Worm (Caenorhabditis elegans): ENCODE results near the gene upb-1.
A peak's percentile ranks its signal among the peaks of the same experiment; 100 is the strongest.

The upb-1 gene

DNA sequence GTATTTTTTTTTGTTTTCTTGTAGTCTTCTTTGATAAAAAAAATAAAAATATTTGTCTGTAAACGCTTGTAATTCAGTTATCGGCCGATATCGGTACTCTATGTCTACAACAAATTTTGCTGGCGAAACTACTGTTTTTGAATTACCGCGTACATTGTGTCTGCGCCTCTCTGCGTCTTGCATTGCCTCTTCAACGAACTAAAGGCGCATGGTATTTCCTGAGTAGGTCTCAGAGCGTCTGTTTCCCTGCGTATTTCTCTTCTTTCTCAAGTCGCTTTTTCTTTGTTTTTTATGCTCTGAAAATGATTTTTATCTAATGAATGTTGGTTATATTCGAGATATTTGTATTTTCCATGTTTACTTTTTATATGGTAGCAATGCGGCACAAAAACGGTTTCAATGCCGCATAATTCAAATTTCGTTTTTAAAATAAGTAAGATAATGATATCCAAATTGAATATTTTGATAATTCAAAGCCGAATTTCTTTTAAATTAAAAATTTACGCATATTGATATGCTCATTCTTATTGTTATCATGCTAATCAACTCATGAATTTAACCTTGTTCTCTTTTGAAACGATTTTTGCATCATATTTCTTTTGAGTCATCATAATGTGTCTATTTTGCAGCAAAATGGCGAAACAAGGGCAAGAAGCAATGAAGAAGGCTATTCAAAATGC lies 39.0 kb downstream of the upb-1 start, which contains the start of gene phb-2:
Gene phb-2 (plus strand): TSS at position 630 of the 680 bp plus-strand sequence.
- TF ChIP-seq nhr-28 (tag; optimal IDR thresholded peaks at IDR 0.05) (no peak), rnt-1 (tag; optimal IDR thresholded peaks at IDR 0.05) (peak; percentile 84), unc-86 (tag; optimal IDR thresholded peaks at IDR 0.05) (peak; percentile 63), C16A3.4 (tag; optimal IDR thresholded peaks at IDR 0.05) (peak; percentile 79), efl-1 (optimal IDR thresholded peaks at IDR 0.05) (peak; percentile 92 to 99), efl-1 (GFP tag; optimal IDR thresholded peaks at IDR 0.05 in 1 of 2) (peak; percentile 98 to 100), swsn-7 (tag; optimal IDR thresholded peaks at IDR 0.05) (peak; percentile 70), nhr-47 (tag; optimal IDR thresholded peaks at IDR 0.05) (peak; percentile 82), nhr-11 (tag; optimal IDR thresholded peaks at IDR 0.05) (peak; percentile 46), lin-13 (GFP tag; optimal IDR thresholded peaks at IDR 0.05) (peak; percentile 70), mef-2 (tag; optimal IDR thresholded peaks at IDR 0.05) (no peak), unc-30 (tag; optimal IDR thresholded peaks at IDR 0.05) (no peak), nhr-19 (GFP tag; conservative IDR thresholded peaks at IDR 0.05) (peak; percentile 79), blmp-1 (tag; optimal IDR thresholded peaks at IDR 0.05) (peak; percentile 73), sup-37 (GFP tag; optimal IDR thresholded peaks at IDR 0.05) (no peak), fkh-10 (GFP tag; optimal IDR thresholded peaks at IDR 0.05) (peak; percentile 7), lin-15B (tag; optimal IDR thresholded peaks at IDR 0.05) (peak; percentile 72), lir-3 (tag; optimal IDR thresholded peaks at IDR 0.05; ENCODE audit: poor library complexity) (peak; percentile 67), aly-2 (tag; optimal IDR thresholded peaks at IDR 0.05) (peak; percentile 46), lin-35 (GFP tag; optimal IDR thresholded peaks at IDR 0.05) (peak; percentile 98 to 100), mab-9 (GFP tag; IDR thresholded peaks at IDR 0.05) (peak; percentile 11; the same call in 1 of the 2 replicates), C04F5.9 (tag; optimal IDR thresholded peaks at IDR 0.05) (peak; percentile 17), unc-130 (tag; optimal IDR thresholded peaks at IDR 0.05) (peak; percentile 82), nhr-84 (tag; optimal IDR thresholded peaks at IDR 0.05) (no peak), fkh-4 (tag; optimal IDR thresholded peaks at IDR 0.05; ENCODE audit: borderline replicate concordance) (no peak), fos-1 (tag; optimal IDR thresholded peaks at IDR 0.05) (peak; percentile 63), egl-27 (tag; optimal IDR thresholded peaks at IDR 0.05) (no peak), elt-3 (tag; optimal IDR thresholded peaks at IDR 0.05) (peak in 2 of 6 experiments; percentile 59 to 73), ztf-11 (tag; optimal IDR thresholded peaks at IDR 0.05) (no peak), dsc-1 (tag; optimal IDR thresholded peaks at IDR 0.05) (peak; percentile 44), elt-2 (tag; optimal IDR thresholded peaks at IDR 0.05) (no peak), tlp-1 (tag; optimal IDR thresholded peaks at IDR 0.05) (no peak), skn-1 (tag; optimal IDR thresholded peaks at IDR 0.05) (peak; percentile 87), grh-1 (GFP tag; IDR thresholded peaks at IDR 0.05) (peak; percentile 59), lin-14 (GFP tag; optimal IDR thresholded peaks at IDR 0.05) (peak; percentile 73), dpl-1 (GFP tag; optimal IDR thresholded peaks at IDR 0.05) (peak; percentile 97 to 98 (median 97)), C34B4.2 (tag; optimal IDR thresholded peaks at IDR 0.05) (no peak), unc-62 (GFP tag; optimal IDR thresholded peaks at IDR 0.05) (no peak), hpl-2 (GFP tag; optimal IDR thresholded peaks at IDR 0.05) (peak; percentile 7), nhr-20 (tag; optimal IDR thresholded peaks at IDR 0.05) (peak; percentile 79), mdl-1 (tag; optimal IDR thresholded peaks at IDR 0.05) (peak in 1 of 2 experiments; percentile 78), hlh-17 (GFP tag; optimal IDR thresholded peaks at IDR 0.05; ENCODE audit: borderline replicate concordance) (no peak), ceh-82 (tag; optimal IDR thresholded peaks at IDR 0.05) (peak; percentile 57 to 85 (median 82)), nhr-77 (tag; optimal IDR thresholded peaks at IDR 0.05) (peak; percentile 43), ces-1 (GFP tag; optimal IDR thresholded peaks at IDR 0.05) (no peak), nhr-71 (tag; optimal IDR thresholded peaks at IDR 0.05) (peak; percentile 88), fkh-8 (tag; optimal IDR thresholded peaks at IDR 0.05) (peak; percentile 64), pag-3 (tag; optimal IDR thresholded peaks at IDR 0.05; ENCODE audit: borderline replicate concordance, insufficient read depth) (no peak), hlh-4 (tag; optimal IDR thresholded peaks at IDR 0.05) (no peak), ama-1 (optimal IDR thresholded peaks at IDR 0.05) (peak; percentile 6), lsy-2 (tag; optimal IDR thresholded peaks at IDR 0.05) (peak; percentile 86 to 94)
